Fruit fly (Drosophila melanogaster) whole organism, prepupa: ENCODE measurements around the gene Os-C.

ENCODE experiments used
- CG31627 ChIP-seq: fragments of 200-800 bp; sonication (Bioruptor generic); optimal IDR thresholded peaks from 3 replicates; lab custom pipeline; 2016; ENCODE audit warnings: missing biosample characterization, missing genetic modification characterization
- CG34406 ChIP-seq: fragments of 200-800 bp; sonication (Bioruptor generic); optimal IDR thresholded peaks from 3 replicates; lab custom pipeline; 2016; ENCODE audit warnings: missing biosample characterization, missing genetic modification characterization
- CG6854 ChIP-seq: fragments of 200-800 bp; sonication (Bioruptor generic); optimal IDR thresholded peaks from 2 replicates; lab custom pipeline; 2017; ENCODE audit warnings: missing biosample characterization, mild to moderate bottlenecking, missing genetic modification characterization
- Sox102F ChIP-seq: fragments of 200-800 bp; sonication (Bioruptor generic); optimal IDR thresholded peaks from 2 replicates; lab custom pipeline; 2016; ENCODE audit warnings: missing biosample characterization, mild to moderate bottlenecking, missing genetic modification characterization
- achi ChIP-seq: fragments of 200-800 bp; sonication (Bioruptor generic); optimal IDR thresholded peaks from 3 replicates; lab custom pipeline; 2016; ENCODE audit warnings: missing biosample characterization, missing genetic modification characterization

dm6 chr3R:7954477-7954876, 24.3 kb upstream of the Os-C start:
- TF ChIP-seq achi (no peak), CG6854 (GFP tag; lab: Kevin White, UChicago) (peak; percentile 11), CG31627 (GFP tag; lab: Kevin White, UChicago) (no peak), Sox102F (peak; percentile 7), CG34406 (GFP tag; lab: Kevin White, UChicago) (no peak)
